Worm (Caenorhabditis elegans) whole organism, L4/young adult: ENCODE results near the gene F48B9.8.

Experiments used
- W03F9.2 ChIP-seq: fragments of 150-350 bp; optimal IDR thresholded peaks from 2 replicates; lab custom pipeline; 2014; ENCODE audit warnings: missing biosample characterization, missing genetic modification characterization
- dao-5 ChIP-seq: sonication (generic microtip); optimal IDR thresholded peaks from 2 replicates; lab custom pipeline; 2016; ENCODE audit warnings: missing genotype, missing genetic modification characterization, moderate library complexity, missing compliant biosample characterization

- TF ChIP-seq dao-5 (tag; lab: Kevin White, UChicago) (no peak), W03F9.2 (tag; lab: Kevin White, UChicago) (no peak)
Measured at ce11 chrX:2180588-2180987, 4.4 kb upstream of the F48B9.8 start, which contains the start of gene F48B9.1.
